Fruit fly (Drosophila melanogaster) whole organism, embryonic: Measurements from ENCODE around the gene mthl2.
A peak's percentile ranks its signal among the peaks of the same experiment; 100 is the strongest.

Experiments used
- Adf1 ChIP-seq: fragments of 200-800 bp; sonication (Bioruptor generic); IDR thresholded peaks from 2 replicates; pipeline ENCODE4 v1.3.6; 2022; ENCODE audit warnings: missing biosample characterization, missing genetic modification characterization
- Aef1 ChIP-seq: fragments of 200-800 bp; sonication (Bioruptor generic); IDR thresholded peaks from 3 replicates; pipeline ENCODE4 v1.3.6; 2022; ENCODE audit warnings: missing biosample characterization, missing genetic modification characterization
- Awh ChIP-seq: fragments of 200-800 bp; sonication (Bioruptor generic); IDR thresholded peaks from 2 replicates; pipeline ENCODE4, ENCODE4 v1.3.6; 2022; ENCODE audit warnings: missing biosample characterization, missing genetic modification characterization
- B-H1 ChIP-seq: fragments of 200-800 bp; sonication (Bioruptor generic); IDR thresholded peaks from 3 replicates; pipeline ENCODE4 v1.3.6; 2022; ENCODE audit warnings: missing biosample characterization, missing genetic modification characterization
- CG10147 ChIP-seq: fragments of 200-800 bp; sonication (Bioruptor generic); optimal IDR thresholded peaks from 2 replicates; lab custom pipeline; 2019; ENCODE audit warnings: missing biosample characterization, mild to moderate bottlenecking, missing genetic modification characterization, moderate library complexity
- CG10274 ChIP-seq: fragments of 200-800 bp; sonication (Bioruptor generic); optimal IDR thresholded peaks from 3 replicates; lab custom pipeline; 2017; ENCODE audit warnings: missing biosample characterization, mild to moderate bottlenecking, missing genetic modification characterization
- CG10565 ChIP-seq: fragments of 200-800 bp; sonication (Bioruptor generic); optimal IDR thresholded peaks from 3 replicates; lab custom pipeline; 2016; ENCODE audit warnings: missing biosample characterization, mild to moderate bottlenecking, missing genetic modification characterization
- CG11456 ChIP-seq: fragments of 200-800 bp; sonication (Bioruptor generic); IDR thresholded peaks from 3 replicates; pipeline ENCODE4 v1.3.6; 2022; ENCODE audit warnings: missing biosample characterization, missing genetic modification characterization
- CG1233 ChIP-seq: fragments of 200-800 bp; sonication (Bioruptor generic); optimal IDR thresholded peaks from 4 replicates; lab custom pipeline; 2018; ENCODE audit warnings: missing biosample characterization, mild to moderate bottlenecking, missing genetic modification characterization
- CG13424 ChIP-seq: fragments of 200-800 bp; sonication (Bioruptor generic); optimal IDR thresholded peaks from 2 replicates; lab custom pipeline; 2019; ENCODE audit warnings: missing biosample characterization, mild to moderate bottlenecking, missing genetic modification characterization, moderate library complexity
- CG13894 ChIP-seq: fragments of 200-800 bp; sonication (Bioruptor generic); optimal IDR thresholded peaks from 3 replicates; lab custom pipeline; 2018; ENCODE audit warnings: missing biosample characterization, mild to moderate bottlenecking, missing genetic modification characterization, moderate library complexity
- CG14050 ChIP-seq: fragments of 200-800 bp; sonication (Bioruptor generic); IDR thresholded peaks from 3 replicates; pipeline ENCODE4 v1.3.6; 2022; ENCODE audit warnings: missing biosample characterization, missing genetic modification characterization
- CG14441 ChIP-seq: fragments of 200-800 bp; sonication (Bioruptor generic); IDR thresholded peaks from 2 replicates; pipeline ENCODE4 v1.3.6; 2022; ENCODE audit warnings: missing biosample characterization, missing genetic modification characterization
- CG18262 ChIP-seq: fragments of 200-800 bp; optimal IDR thresholded peaks from 3 replicates; lab custom pipeline; 2019; ENCODE audit warnings: missing biosample characterization, mild to moderate bottlenecking, missing genetic modification characterization, moderate library complexity
- CG2129 ChIP-seq: fragments of 200-800 bp; sonication (Bioruptor generic); IDR thresholded peaks from 2 replicates; pipeline ENCODE4 v1.3.6; 2022; ENCODE audit warnings: missing biosample characterization, missing genetic modification characterization; ENCODE audit not compliant: partially characterized antibody
- CG2712 ChIP-seq: fragments of 200-800 bp; optimal IDR thresholded peaks from 3 replicates; lab custom pipeline; 2019; ENCODE audit warnings: missing biosample characterization, mild to moderate bottlenecking, missing genetic modification characterization, moderate library complexity
- CG2889 ChIP-seq: fragments of 200-800 bp; sonication (Bioruptor generic); IDR thresholded peaks from 3 replicates; pipeline ENCODE4 v1.3.6; 2022; ENCODE audit warnings: missing biosample characterization, missing genetic modification characterization
- CG3065 ChIP-seq: fragments of 200-800 bp; sonication (Bioruptor generic); optimal IDR thresholded peaks from 2 replicates; lab custom pipeline; 2016; ENCODE audit warnings: missing biosample characterization, missing genetic modification characterization
- CG4730 ChIP-seq: fragments of 200-800 bp; sonication (Bioruptor generic); IDR thresholded peaks from 2 replicates; pipeline ENCODE4 v1.3.6; 2022; ENCODE audit warnings: missing biosample characterization, missing genetic modification characterization
- CG5245 ChIP-seq: fragments of 200-800 bp; sonication (Bioruptor generic); optimal IDR thresholded peaks from 3 replicates; lab custom pipeline; 2016; ENCODE audit warnings: missing biosample characterization, missing genetic modification characterization
- CG6654 ChIP-seq: fragments of 200-800 bp; sonication (Bioruptor generic); optimal IDR thresholded peaks from 2 replicates; lab custom pipeline; 2017; ENCODE audit warnings: missing biosample characterization, mild to moderate bottlenecking, missing genetic modification characterization
- CG6854 ChIP-seq: fragments of 200-800 bp; sonication (Bioruptor generic); optimal IDR thresholded peaks from 3 replicates; lab custom pipeline; 2017; ENCODE audit warnings: missing biosample characterization, mild to moderate bottlenecking, missing genetic modification characterization
- CG7357 ChIP-seq: fragments of 200-800 bp; sonication (Bioruptor generic); IDR thresholded peaks from 3 replicates; pipeline ENCODE4 v1.3.6; 2022; ENCODE audit warnings: missing biosample characterization, missing genetic modification characterization
- CG7372 ChIP-seq: fragments of 200-800 bp; sonication (Bioruptor generic); IDR thresholded peaks from 2 replicates; pipeline ENCODE4 v1.3.6; 2022; ENCODE audit warnings: missing biosample characterization, missing genetic modification characterization
- CG8290 ChIP-seq, 3 experiments: fragments of 200-800 bp; sonication (Bioruptor generic); optimal IDR thresholded peaks; 2 replicates each; lab custom pipeline; 2016 to 2019; ENCODE audit warnings: missing biosample characterization in 3 of 3, missing genetic modification characterization in 3 of 3, mild to moderate bottlenecking in 2 of 3, moderate library complexity in 1 of 3
- Drgx ChIP-seq: fragments of 200-800 bp; sonication (Bioruptor generic); IDR thresholded peaks from 2 replicates; pipeline ENCODE4 v1.3.6; 2022; ENCODE audit warnings: missing biosample characterization, missing genetic modification characterization
- Ets65A ChIP-seq: fragments of 200-800 bp; sonication (Bioruptor generic); peaks from one replicate; lab custom pipeline; 2016; ENCODE audit warnings: missing biosample characterization, missing genetic modification characterization
- Fer3 ChIP-seq: fragments of 200-800 bp; sonication (Bioruptor generic); optimal IDR thresholded peaks from 2 replicates; lab custom pipeline; 2018; ENCODE audit warnings: missing biosample characterization, mild to moderate bottlenecking, missing genetic modification characterization, moderate library complexity
- Lhr ChIP-seq: fragments of 200-800 bp; sonication (Bioruptor generic); optimal IDR thresholded peaks from 3 replicates; lab custom pipeline; 2017; ENCODE audit warnings: mild to moderate bottlenecking, missing biosample characterization, missing genetic modification reagents, missing genetic modification characterization
- PHDP ChIP-seq: fragments of 200-800 bp; sonication (Bioruptor generic); optimal IDR thresholded peaks from 3 replicates; lab custom pipeline; 2018; ENCODE audit warnings: missing biosample characterization, mild to moderate bottlenecking, missing genetic modification characterization, moderate library complexity
- Pdp1 ChIP-seq, 2 experiments: fragments of 200-800 bp; sonication (Bioruptor generic); optimal IDR thresholded peaks; 3 replicates each; lab custom pipeline; 2016; ENCODE audit warnings: missing biosample characterization in 2 of 2, missing genetic modification characterization in 2 of 2, mild to moderate bottlenecking in 1 of 2, moderate library complexity in 1 of 2
- Rx ChIP-seq: fragments of 200-800 bp; sonication (Bioruptor generic); IDR thresholded peaks from 2 replicates; pipeline ENCODE4 v1.3.6; 2022; ENCODE audit warnings: missing biosample characterization, missing genetic modification characterization
- Sox100B ChIP-seq: fragments of 200-800 bp; sonication (Bioruptor generic); optimal IDR thresholded peaks from 3 replicates; lab custom pipeline; 2018; ENCODE audit warnings: missing biosample characterization, mild to moderate bottlenecking, missing genetic modification characterization
- Stat92E ChIP-seq, 3 experiments: fragments of >200 bp in 2 of 3; fragments of 200-800 bp in 1 of 3; sonication (Bioruptor generic) in 1 of 3; optimal IDR thresholded peaks; 2 replicates each; lab custom pipeline; 2017 to 2019; ENCODE audit warnings: missing biosample characterization in 3 of 3, missing genetic modification characterization in 3 of 3, mild to moderate bottlenecking in 1 of 3, moderate library complexity in 1 of 3
- Usf ChIP-seq: fragments of 200-800 bp; sonication (Bioruptor generic); optimal IDR thresholded peaks from 2 replicates; lab custom pipeline; 2017; ENCODE audit warnings: missing genotype, missing biosample characterization, missing genetic modification characterization
- abd-A ChIP-seq: fragments of 200-800 bp; sonication (Bioruptor generic); optimal IDR thresholded peaks from 3 replicates; lab custom pipeline; 2019; ENCODE audit warnings: missing biosample characterization, mild to moderate bottlenecking, missing genetic modification characterization, moderate library complexity
- az2 ChIP-seq: fragments of 200-800 bp; sonication (Bioruptor generic); optimal IDR thresholded peaks from 3 replicates; lab custom pipeline; 2016; ENCODE audit warnings: missing biosample characterization, missing genetic modification characterization
- cato ChIP-seq: fragments of 200-800 bp; sonication (Bioruptor generic); optimal IDR thresholded peaks from 2 replicates; lab custom pipeline; 2016; ENCODE audit warnings: missing biosample characterization, missing genetic modification characterization, borderline replicate concordance
- ci ChIP-seq: fragments of 200-800 bp; sonication (Bioruptor generic); IDR thresholded peaks from 3 replicates; pipeline ENCODE4 v1.3.6; 2022; ENCODE audit warnings: missing biosample characterization, missing genetic modification characterization
- crc ChIP-seq: fragments of 200-800 bp; sonication (Bioruptor generic); optimal IDR thresholded peaks from 2 replicates; lab custom pipeline; 2016; ENCODE audit warnings: missing biosample characterization, missing genetic modification characterization
- cwo ChIP-seq: fragments of 200-800 bp; sonication (Bioruptor generic); optimal IDR thresholded peaks from 3 replicates; lab custom pipeline; 2017; ENCODE audit warnings: missing biosample characterization, missing genetic modification characterization, mild to moderate bottlenecking, moderate library complexity, missing genetic modification reagents
- jigr1 ChIP-seq: fragments of 200-800 bp; sonication (Bioruptor generic); IDR thresholded peaks from 3 replicates; pipeline ENCODE4 v1.3.6; 2022; ENCODE audit warnings: missing biosample characterization, missing genetic modification characterization
- oc ChIP-seq: fragments of 200-800 bp; sonication (Bioruptor generic); optimal IDR thresholded peaks from 2 replicates; lab custom pipeline; 2018; ENCODE audit warnings: missing biosample characterization, mild to moderate bottlenecking, missing genetic modification characterization, moderate library complexity
- slou ChIP-seq: fragments of 200-800 bp; sonication (Bioruptor generic); optimal IDR thresholded peaks from 3 replicates; lab custom pipeline; 2016; ENCODE audit warnings: missing biosample characterization, missing genetic modification characterization
- sna ChIP-seq: fragments of 200-800 bp; sonication (Bioruptor generic); IDR thresholded peaks from 2 replicates; pipeline ENCODE4 v1.3.6; 2022; ENCODE audit warnings: missing biosample characterization, missing genetic modification characterization; ENCODE audit not compliant: partially characterized antibody
- zfh1 ChIP-seq: fragments of 200-800 bp; sonication (Bioruptor generic); IDR thresholded peaks from 3 replicates; pipeline ENCODE4 v1.3.6; 2022; ENCODE audit warnings: missing biosample characterization, missing genetic modification characterization

mthl2 gene

dm6 chr3L:5577250-5578138 is 27.1 kb upstream of the mthl2 start, which contains the start of gene Msr-110 (continued):
- peak; percentile 94 for TF ChIP-seq Fer3 (tag; lab: Kevin White, UChicago)
- TF ChIP-seq CG7357 (GFP tag; lab: Robert Waterston, UW) = peak; percentile 85; the same call in 2 of the 3 replicates
- TF ChIP-seq Awh (GFP tag; lab: Robert Waterston, UW) = peak; percentile 74
- TF ChIP-seq CG2129 (GFP tag; lab: Robert Waterston, UW) = no peak
- TF ChIP-seq CG1233 = peak; percentile 86
- TF ChIP-seq Aef1 = peak; percentile 86
- TF ChIP-seq CG13424 = peak; percentile 93
- TF ChIP-seq CG4730 (GFP tag; lab: Robert Waterston, UW) = peak; percentile 86

DNA sequence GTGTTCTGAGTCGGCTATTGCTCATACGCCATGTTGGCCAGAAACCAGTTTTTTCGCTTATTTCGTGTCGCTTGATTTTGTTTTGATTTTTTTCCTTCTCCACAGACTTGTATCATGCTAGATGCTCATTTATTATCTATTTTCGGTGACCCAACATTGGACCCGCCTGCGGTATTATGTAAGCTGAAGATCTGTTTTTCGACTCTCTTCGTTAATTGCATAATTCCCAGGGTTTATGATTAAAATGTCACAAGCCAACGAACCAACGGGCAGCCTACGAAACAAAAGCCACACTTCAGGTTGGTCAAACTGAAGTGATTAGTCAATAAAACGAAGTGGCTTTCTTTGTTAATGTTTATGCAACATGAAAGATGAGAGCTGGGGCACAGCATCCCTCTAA is 26.0 kb upstream of the mthl2 start:
- no peak for TF ChIP-seq cwo (GFP tag; lab: Kevin White, UChicago)
- TF ChIP-seq CG7372 (GFP tag; lab: Robert Waterston, UW) = peak; percentile 32; the same call in 1 of the 2 replicates
- no peak for TF ChIP-seq CG6854
- TF ChIP-seq Awh (GFP tag; lab: Robert Waterston, UW) = 0 out of 2 replicates have a peak, but pooled peaks have one; percentile 26
- TF ChIP-seq Adf1 (GFP tag; lab: Robert Waterston, UW) = no peak
- TF ChIP-seq CG13894 = peak; percentile 11
- TF ChIP-seq sna (GFP tag; lab: Robert Waterston, UW) = no peak
- TF ChIP-seq cato (GFP tag; lab: Kevin White, UChicago) = no peak
- TF ChIP-seq Pdp1 (GFP tag; optimal IDR thresholded peaks at IDR 0.05; lab: Kevin White, UChicago) = peak in 1 of 2 experiments; percentile 94
- no peak for TF ChIP-seq CG14050 (GFP tag; lab: Robert Waterston, UW)
- TF ChIP-seq abd-A (tag; lab: Kevin White, UChicago) = peak; percentile 30
- peak; percentile 79 for TF ChIP-seq oc (tag; lab: Kevin White, UChicago)
- TF ChIP-seq CG2712 (tag; lab: Kevin White, UChicago) = no peak
- TF ChIP-seq Usf (GFP tag; lab: Kevin White, UChicago) = no peak
- no peak for TF ChIP-seq Lhr
- no peak for TF ChIP-seq Sox100B (GFP tag; lab: Kevin White, UChicago)
- TF ChIP-seq CG2889 (GFP tag; lab: Robert Waterston, UW) = no peak
- no peak for TF ChIP-seq CG10274 (GFP tag; lab: Kevin White, UChicago)

DNA sequence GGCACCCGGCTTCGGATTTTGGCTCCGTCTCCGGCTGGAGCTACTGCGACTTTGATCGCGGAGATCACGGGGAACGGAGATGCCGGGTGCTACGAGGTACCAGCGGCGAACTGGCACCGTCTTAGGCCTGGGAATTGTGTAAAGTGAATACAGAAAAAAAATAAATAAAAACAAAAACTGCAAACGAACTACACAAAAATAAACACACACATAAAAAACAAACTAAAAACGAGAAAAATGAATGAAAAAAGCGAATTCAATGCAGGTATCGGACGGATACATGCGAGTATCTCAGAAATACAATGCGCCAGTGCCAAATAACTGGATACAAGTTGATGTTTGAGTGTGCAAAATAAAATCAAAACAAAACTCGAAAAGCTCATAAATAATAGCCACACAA is 24.8 kb upstream of the mthl2 start:
- TF ChIP-seq CG3065 (GFP tag; lab: Kevin White, UChicago) (no peak), CG10147 (GFP tag; lab: Kevin White, UChicago) (no peak), Sox100B (GFP tag; lab: Kevin White, UChicago) (no peak), CG10565 (GFP tag; lab: Kevin White, UChicago) (no peak), Stat92E (GFP tag; optimal IDR thresholded peaks at IDR 0.05; lab: Kevin White, UChicago) (no peak), PHDP (tag; lab: Kevin White, UChicago) (no peak), zfh1 (GFP tag; lab: Robert Waterston, UW) (no peak), CG6654 (GFP tag; lab: Kevin White, UChicago) (no peak), slou (GFP tag; lab: Kevin White, UChicago) (no peak), Ets65A (GFP tag; lab: Kevin White, UChicago) (peak; percentile 89), CG18262 (tag; lab: Kevin White, UChicago) (no peak), Drgx (GFP tag; lab: Robert Waterston, UW) (peak; percentile 80), CG14441 (GFP tag; lab: Robert Waterston, UW) (no peak), az2 (no peak), Rx (GFP tag; lab: Robert Waterston, UW) (no peak), ci (GFP tag; lab: Robert Waterston, UW) (0 out of 3 replicates have a peak, but pooled peaks have one; percentile 15), CG8290 (GFP tag; optimal IDR thresholded peaks at IDR 0.05; lab: Kevin White, UChicago) (no peak), CG8290 (tag; optimal IDR thresholded peaks at IDR 0.05; lab: Kevin White, UChicago) (no peak), CG11456 (GFP tag; lab: Robert Waterston, UW) (0 out of 3 replicates have a peak, but pooled peaks have one; percentile 46), jigr1 (GFP tag; lab: Robert Waterston, UW) (no peak), B-H1 (GFP tag; lab: Robert Waterston, UW) (no peak), crc (no peak), CG5245 (GFP tag; lab: Kevin White, UChicago) (no peak)
